Fruit fly (Drosophila melanogaster) whole organism, embryonic: Measurements from ENCODE around the gene lqfR.

Experiments used
- ATbp ChIP-seq: fragments of 200-800 bp; sonication (Bioruptor generic); optimal IDR thresholded peaks from 2 replicates; lab custom pipeline; 2017; ENCODE audit warnings: missing biosample characterization, mild to moderate bottlenecking, missing genetic modification characterization, missing genetic modification reagents
- B-H1 ChIP-seq: fragments of 200-800 bp; sonication (Bioruptor generic); IDR thresholded peaks from 3 replicates; pipeline ENCODE4 v1.3.6; 2022; ENCODE audit warnings: missing biosample characterization, missing genetic modification characterization
- Blimp-1 ChIP-seq: fragments of 200-800 bp; sonication (Bioruptor generic); optimal IDR thresholded peaks from 3 replicates; lab custom pipeline; 2018; ENCODE audit warnings: missing biosample characterization, missing genetic modification characterization, mild to moderate bottlenecking, moderate library complexity, missing genetic modification reagents
- CG10431 ChIP-seq: fragments of 200-800 bp; sonication (Bioruptor generic); optimal IDR thresholded peaks from 3 replicates; lab custom pipeline; 2018; ENCODE audit warnings: missing biosample characterization, mild to moderate bottlenecking, missing genetic modification characterization
- CG12219 ChIP-seq: fragments of 200-800 bp; sonication (Bioruptor generic); optimal IDR thresholded peaks from 3 replicates; lab custom pipeline; 2018; ENCODE audit warnings: missing biosample characterization, mild to moderate bottlenecking, missing genetic modification characterization
- CG12659 ChIP-seq: fragments of 200-800 bp; sonication (Bioruptor generic); optimal IDR thresholded peaks from 3 replicates; lab custom pipeline; 2017; ENCODE audit warnings: mild to moderate bottlenecking, missing biosample characterization, missing genetic modification reagents, missing genetic modification characterization
- CG14014 ChIP-seq: fragments of 200-800 bp; sonication (Bioruptor generic); IDR thresholded peaks from 2 replicates; pipeline ENCODE4 v1.3.6; 2022; ENCODE audit warnings: missing biosample characterization, missing genetic modification characterization
- CG14667 ChIP-seq: fragments of 200-800 bp; sonication (Bioruptor generic); IDR thresholded peaks from 2 replicates; pipeline ENCODE4 v1.3.6; 2022; ENCODE audit warnings: missing biosample characterization, missing genetic modification characterization
- CG17328 ChIP-seq: fragments of 200-800 bp; sonication (Bioruptor generic); IDR thresholded peaks from 2 replicates; pipeline ENCODE4 v1.3.6; 2022; ENCODE audit warnings: missing biosample characterization, missing genetic modification characterization
- CG17568 ChIP-seq: fragments of 200-800 bp; sonication (Bioruptor generic); optimal IDR thresholded peaks from 2 replicates; lab custom pipeline; 2018; ENCODE audit warnings: missing biosample characterization, mild to moderate bottlenecking, missing genetic modification characterization, moderate library complexity
- CG17912 ChIP-seq: fragments of 200-800 bp; sonication (Bioruptor generic); optimal IDR thresholded peaks from 2 replicates; lab custom pipeline; 2018; ENCODE audit warnings: missing biosample characterization, mild to moderate bottlenecking, missing genetic modification characterization
- CG1832 ChIP-seq: fragments of 200-800 bp; sonication (Bioruptor generic); optimal IDR thresholded peaks from 2 replicates; lab custom pipeline; 2017; ENCODE audit warnings: missing biosample characterization, mild to moderate bottlenecking, missing genetic modification characterization, inconsistent platforms
- CG18476 ChIP-seq: fragments of 200-800 bp; sonication (Bioruptor generic); optimal IDR thresholded peaks from 2 replicates; lab custom pipeline; 2016; ENCODE audit warnings: missing biosample characterization, mild to moderate bottlenecking, missing genetic modification characterization
- CG3065 ChIP-seq: fragments of 200-800 bp; sonication (Bioruptor generic); optimal IDR thresholded peaks from 2 replicates; lab custom pipeline; 2016; ENCODE audit warnings: missing biosample characterization, missing genetic modification characterization
- CG33557 ChIP-seq: fragments of 200-800 bp; sonication (Bioruptor generic); optimal IDR thresholded peaks from 2 replicates; lab custom pipeline; 2019; ENCODE audit warnings: missing biosample characterization, mild to moderate bottlenecking, missing genetic modification characterization, moderate library complexity
- CG34376 ChIP-seq: fragments of 200-800 bp; sonication (Bioruptor generic); optimal IDR thresholded peaks from 2 replicates; lab custom pipeline; 2018; ENCODE audit warnings: missing biosample characterization, mild to moderate bottlenecking, missing genetic modification characterization
- CG3995 ChIP-seq: fragments of 200-800 bp; sonication (Bioruptor generic); optimal IDR thresholded peaks from 3 replicates; lab custom pipeline; 2016; ENCODE audit warnings: missing biosample characterization, missing genetic modification characterization
- CG4854 ChIP-seq: fragments of 200-800 bp; sonication (Bioruptor generic); optimal IDR thresholded peaks from 2 replicates; lab custom pipeline; 2016; ENCODE audit warnings: missing biosample characterization, missing genetic modification characterization, inconsistent platforms
- CG6654 ChIP-seq: fragments of 200-800 bp; sonication (Bioruptor generic); optimal IDR thresholded peaks from 2 replicates; lab custom pipeline; 2017; ENCODE audit warnings: missing biosample characterization, mild to moderate bottlenecking, missing genetic modification characterization
- CG8478 ChIP-seq: fragments of >200 bp; optimal IDR thresholded peaks from 2 replicates; lab custom pipeline; 2018
- CG8944 ChIP-seq: fragments of 200-800 bp; sonication (Bioruptor generic); optimal IDR thresholded peaks from 3 replicates; lab custom pipeline; 2016; ENCODE audit warnings: missing biosample characterization, missing genetic modification characterization
- D ChIP-seq, 2 experiments: fragments of 200-800 bp in 1 of 2; fragments of >200 bp in 1 of 2; sonication (Bioruptor generic) in 1 of 2; optimal IDR thresholded peaks; 2 replicates in 1 of 2; 3 replicates in 1 of 2; lab custom pipeline; 2017; ENCODE audit warnings: mild to moderate bottlenecking in 1 of 2, missing biosample characterization in 1 of 2, missing genetic modification characterization in 1 of 2, missing genetic modification reagents in 1 of 2
- Dad ChIP-seq: fragments of 200-800 bp; sonication (Bioruptor generic); optimal IDR thresholded peaks from 3 replicates; lab custom pipeline; 2016; ENCODE audit warnings: missing biosample characterization, missing genetic modification characterization
- Dref ChIP-seq: fragments of 200-800 bp; sonication (Bioruptor generic); IDR thresholded peaks from 2 replicates; pipeline ENCODE4 v1.3.6; 2022; ENCODE audit warnings: missing biosample characterization, missing genetic modification characterization
- E2f2 ChIP-seq: fragments of 200-800 bp; sonication (Bioruptor generic); IDR thresholded peaks from 2 replicates; pipeline ENCODE4 v1.3.6; 2022; ENCODE audit warnings: missing biosample characterization, missing genetic modification characterization
- Fer3 ChIP-seq: fragments of 200-800 bp; sonication (Bioruptor generic); optimal IDR thresholded peaks from 2 replicates; lab custom pipeline; 2018; ENCODE audit warnings: missing biosample characterization, mild to moderate bottlenecking, missing genetic modification characterization, moderate library complexity
- Hr78 ChIP-seq, 2 experiments: fragments of 200-800 bp in 1 of 2; fragments of >200 bp in 1 of 2; sonication (Bioruptor generic) in 1 of 2; optimal IDR thresholded peaks; 2 replicates each; lab custom pipeline; 2017 to 2019; ENCODE audit warnings: missing biosample characterization in 2 of 2, missing genetic modification characterization in 2 of 2, mild to moderate bottlenecking in 1 of 2, moderate library complexity in 1 of 2
- MESR4 ChIP-seq: fragments of 200-800 bp; sonication (Bioruptor generic); optimal IDR thresholded peaks from 2 replicates; lab custom pipeline; 2018; ENCODE audit warnings: missing biosample characterization, mild to moderate bottlenecking, missing genetic modification characterization, moderate library complexity
- Med ChIP-seq: fragments of 200-800 bp; sonication (Bioruptor generic); peaks from one replicate; lab custom pipeline; 2016; ENCODE audit warnings: missing biosample characterization, missing genetic modification characterization, mild to moderate bottlenecking, inconsistent platforms, moderate library complexity
- Nf-YA ChIP-seq: fragments of 200-800 bp; sonication (Bioruptor generic); IDR thresholded peaks from 2 replicates; pipeline ENCODE4 v1.3.6; 2022; ENCODE audit warnings: missing biosample characterization, missing genetic modification characterization
- Nf-YB ChIP-seq: fragments of 200-800 bp; sonication (Bioruptor generic); optimal IDR thresholded peaks from 3 replicates; lab custom pipeline; 2019; ENCODE audit warnings: missing biosample characterization, mild to moderate bottlenecking, missing genetic modification characterization, moderate library complexity
- Optix ChIP-seq: fragments of 200-800 bp; sonication (Bioruptor generic); IDR thresholded peaks from 3 replicates; pipeline ENCODE4 v1.3.6; 2022; ENCODE audit warnings: missing biosample characterization, missing genetic modification characterization
- Ravus ChIP-seq: fragments of 200-800 bp; sonication (Bioruptor generic); IDR thresholded peaks from 2 replicates; pipeline ENCODE4 v1.3.6; 2022; ENCODE audit warnings: missing biosample characterization, missing genetic modification characterization
- Spps ChIP-seq: fragments of 200-800 bp; sonication (Bioruptor generic); optimal IDR thresholded peaks from 2 replicates; lab custom pipeline; 2018; ENCODE audit warnings: missing biosample characterization, mild to moderate bottlenecking, missing genetic modification characterization
- ash1 ChIP-seq: fragments of 200-800 bp; sonication (Bioruptor generic); optimal IDR thresholded peaks from 2 replicates; lab custom pipeline; 2018; ENCODE audit warnings: missing biosample characterization, mild to moderate bottlenecking, missing genetic modification characterization
- chm ChIP-seq: fragments of 200-800 bp; sonication (Bioruptor generic); IDR thresholded peaks from 2 replicates; pipeline ENCODE4 v1.3.6; 2022; ENCODE audit warnings: missing biosample characterization, missing genetic modification characterization
- croc ChIP-seq: fragments of 200-800 bp; sonication (Bioruptor generic); conservative IDR thresholded peaks from 3 replicates; pipeline ENCODE4 v1.3.6; 2022; ENCODE audit warnings: missing biosample characterization, missing genetic modification characterization
- dpn ChIP-seq, 2 experiments: fragments of 200-800 bp; sonication (Bioruptor generic); optimal IDR thresholded peaks; 3 replicates each; lab custom pipeline; 2016; ENCODE audit warnings: missing biosample characterization in 2 of 2, missing genetic modification characterization in 2 of 2
- fd3F ChIP-seq: fragments of 200-800 bp; sonication (Bioruptor generic); optimal IDR thresholded peaks from 2 replicates; lab custom pipeline; 2018; ENCODE audit warnings: missing biosample characterization, mild to moderate bottlenecking, missing genetic modification characterization, moderate library complexity
- gsb ChIP-seq: fragments of 200-800 bp; sonication (Bioruptor generic); IDR thresholded peaks from 2 replicates; pipeline ENCODE4 v1.3.6; 2022; ENCODE audit warnings: missing biosample characterization, missing genetic modification characterization
- knrl ChIP-seq: fragments of 200-800 bp; sonication (Bioruptor generic); IDR thresholded peaks from 3 replicates; pipeline ENCODE4 v1.3.6; 2022; ENCODE audit warnings: missing biosample characterization, missing genetic modification characterization; ENCODE audit not compliant: partially characterized antibody
- lola ChIP-seq, 3 experiments: fragments of >200 bp in 2 of 3; fragments of 200-800 bp in 1 of 3; sonication (Bioruptor generic) in 1 of 3; optimal IDR thresholded peaks; 2 replicates each; lab custom pipeline; 2017 to 2019; ENCODE audit warnings: missing biosample characterization in 3 of 3, missing genetic modification characterization in 3 of 3, mild to moderate bottlenecking in 1 of 3, moderate library complexity in 1 of 3
- maf-S ChIP-seq: fragments of 200-800 bp; sonication (Bioruptor generic); optimal IDR thresholded peaks from 2 replicates; lab custom pipeline; 2016; ENCODE audit warnings: missing biosample characterization, missing genetic modification characterization
- seq ChIP-seq: fragments of 200-800 bp; sonication (Bioruptor generic); IDR thresholded peaks from 2 replicates; pipeline ENCODE4 v1.3.6; 2022; ENCODE audit warnings: missing biosample characterization, missing genetic modification characterization
- slp2 ChIP-seq: fragments of 200-800 bp; sonication (Bioruptor generic); optimal IDR thresholded peaks from 2 replicates; lab custom pipeline; 2016; ENCODE audit warnings: missing biosample characterization, missing genetic modification characterization
- tgo ChIP-seq: fragments of 200-800 bp; sonication (Bioruptor generic); IDR thresholded peaks from 3 replicates; pipeline ENCODE4 v1.3.6; 2022; ENCODE audit warnings: missing biosample characterization, missing genetic modification characterization
- tna ChIP-seq: fragments of 200-800 bp; sonication (Bioruptor generic); IDR thresholded peaks from 2 replicates; pipeline ENCODE4 v1.3.6; 2022; ENCODE audit warnings: missing biosample characterization, missing genetic modification characterization; ENCODE audit not compliant: partially characterized antibody
- usp ChIP-seq: fragments of >200 bp; optimal IDR thresholded peaks from 2 replicates; lab custom pipeline; 2017; ENCODE audit warnings: missing biosample characterization, missing genetic modification characterization

The lqfR gene

dm6 chr3R:22367126-22368076 lies 43.7 kb upstream of the lqfR start, which contains the start of the genes Polr3F and PyK (continued):
- peak; percentile 31; the same call in 1 of the 2 replicates for TF ChIP-seq CG17328 (GFP tag; lab: Robert Waterston, UW)
- no peak for TF ChIP-seq CG8478 (lab: Kevin White, UChicago)
- TF ChIP-seq Fer3 (tag; lab: Kevin White, UChicago): peak; percentile 40
- TF ChIP-seq Nf-YB (GFP tag; lab: Kevin White, UChicago): peak; percentile 14
- peak; percentile 93 for TF ChIP-seq CG3995 (GFP tag; lab: Kevin White, UChicago)
- TF ChIP-seq CG14014 (GFP tag; lab: Robert Waterston, UW): peak; percentile 48; the same call in 1 of the 2 replicates
- TF ChIP-seq knrl (GFP tag; lab: Robert Waterston, UW): 0 out of 3 replicates have a peak, but pooled peaks have one; percentile 26
- TF ChIP-seq maf-S (GFP tag; lab: Kevin White, UChicago): no peak
- TF ChIP-seq gsb: no peak
- no peak for TF ChIP-seq B-H1 (GFP tag; lab: Robert Waterston, UW)
- no peak for TF ChIP-seq CG17912 (GFP tag; lab: Kevin White, UChicago)
- TF ChIP-seq dpn (GFP tag; optimal IDR thresholded peaks at IDR 0.05; lab: Kevin White, UChicago): peak in 1 of 2 experiments; percentile 23
- no peak for TF ChIP-seq CG12219 (GFP tag; lab: Kevin White, UChicago)
- no peak for TF ChIP-seq croc (GFP tag; lab: Robert Waterston, UW)
- no peak for TF ChIP-seq D (optimal IDR thresholded peaks at IDR 0.05; lab: Kevin White, UChicago)
- no peak for TF ChIP-seq D (GFP tag; optimal IDR thresholded peaks at IDR 0.05; lab: Kevin White, UChicago)
- no peak for TF ChIP-seq CG6654
- no peak for TF ChIP-seq CG14667
- no peak for TF ChIP-seq CG3065 (GFP tag; lab: Kevin White, UChicago)
- TF ChIP-seq E2f2 (GFP tag; lab: Robert Waterston, UW): peak; percentile 71
- TF ChIP-seq Dref (GFP tag; lab: Robert Waterston, UW): no peak
- no peak for TF ChIP-seq chm (GFP tag; lab: Robert Waterston, UW)
- TF ChIP-seq Dad (GFP tag; lab: Kevin White, UChicago): peak; percentile 8
- TF ChIP-seq CG33557 (GFP tag; lab: Kevin White, UChicago): peak; percentile 19
- TF ChIP-seq seq (GFP tag; lab: Robert Waterston, UW): no peak
- TF ChIP-seq ATbp (GFP tag; lab: Kevin White, UChicago): no peak
- TF ChIP-seq tna (GFP tag; lab: Robert Waterston, UW): no peak
- TF ChIP-seq CG17568 (GFP tag; lab: Kevin White, UChicago): peak; percentile 1
- TF ChIP-seq MESR4 (GFP tag; lab: Kevin White, UChicago): peak; percentile 27
- peak; percentile 52 for TF ChIP-seq Blimp-1 (GFP tag; lab: Kevin White, UChicago)
- peak; percentile 60 for TF ChIP-seq Med (GFP tag; lab: Kevin White, UChicago)
- TF ChIP-seq fd3F (GFP tag; lab: Kevin White, UChicago): no peak
- TF ChIP-seq Spps (tag; lab: Kevin White, UChicago): no peak
- TF ChIP-seq ash1 (GFP tag; lab: Kevin White, UChicago): no peak
- no peak for TF ChIP-seq Hr78 (GFP tag; optimal IDR thresholded peaks at IDR 0.05; lab: Kevin White, UChicago)
- no peak for TF ChIP-seq CG34376
- no peak for TF ChIP-seq slp2
- no peak for TF ChIP-seq Ravus (GFP tag; lab: Robert Waterston, UW)
- no peak for TF ChIP-seq CG10431
- peak; percentile 27 for TF ChIP-seq CG4854 (GFP tag; lab: Kevin White, UChicago)
- peak; percentile 24 for TF ChIP-seq CG18476
- no peak for TF ChIP-seq CG1832 (GFP tag; lab: Kevin White, UChicago)
- no peak for TF ChIP-seq Nf-YA
- peak; percentile 53 for TF ChIP-seq CG12659 (GFP tag; lab: Kevin White, UChicago)
- TF ChIP-seq Optix (GFP tag; lab: Robert Waterston, UW): no peak
- no peak for TF ChIP-seq tgo (GFP tag; lab: Robert Waterston, UW)
- no peak for TF ChIP-seq usp (GFP tag; lab: Kevin White, UChicago)
- TF ChIP-seq lola (GFP tag; optimal IDR thresholded peaks at IDR 0.05; lab: Kevin White, UChicago): no peak
- no peak for TF ChIP-seq CG8944 (GFP tag; lab: Kevin White, UChicago)
